Fruit fly (Drosophila melanogaster) ovary, adult (tissue): Measurements from ENCODE around the gene DCTN6-p27.
A peak's percentile ranks its signal among the peaks of the same experiment; 100 is the strongest.

Experiments used
- CG17801 ChIP-seq: fragments of 200-800 bp; optimal IDR thresholded peaks from 2 replicates; lab custom pipeline; 2019; ENCODE audit warnings: missing biosample characterization, mild to moderate bottlenecking, missing genetic modification characterization, moderate library complexity; ENCODE audit not compliant: partially characterized antibody

The DCTN6-p27 gene

DNA sequence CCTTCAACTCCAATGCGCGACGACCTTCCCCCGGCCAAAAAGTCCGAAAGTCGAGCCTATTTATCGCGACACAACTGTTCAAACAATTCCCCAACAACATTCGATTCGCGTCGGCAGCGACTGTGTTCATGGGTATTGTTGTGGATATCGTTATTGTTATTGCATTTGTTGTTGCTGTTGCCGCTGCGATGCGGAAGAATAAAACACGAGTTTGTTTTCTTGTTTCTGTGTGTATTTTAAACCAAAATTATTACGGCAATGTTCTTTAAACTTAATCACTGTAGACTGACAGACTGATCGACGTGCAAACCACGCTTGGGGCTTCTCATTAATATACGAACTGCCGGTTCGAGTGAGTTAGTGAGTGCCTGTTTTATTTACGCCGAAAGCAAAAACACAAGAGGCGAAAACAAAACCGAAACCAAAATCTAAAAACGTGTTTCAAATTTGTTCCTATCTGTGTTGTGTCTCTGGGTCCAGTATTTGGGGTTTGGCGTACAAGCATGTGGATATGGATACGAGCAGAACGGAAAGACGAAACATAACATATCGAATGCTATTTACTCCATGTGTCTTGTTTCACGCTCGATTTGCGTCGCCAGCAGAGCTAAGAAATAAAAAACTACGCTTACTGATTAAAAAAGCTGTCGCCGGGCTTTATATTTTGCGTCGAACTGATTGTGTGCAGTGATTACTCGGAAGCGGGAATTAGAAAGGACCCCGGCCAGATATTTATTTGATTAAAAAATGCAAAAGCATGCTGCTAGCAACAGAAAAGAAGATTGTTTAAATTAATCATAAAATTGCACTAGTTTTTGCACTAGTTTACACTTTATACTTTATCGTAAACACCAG is 27.7 kb downstream of the DCTN6-p27 start:
- no peak for TF ChIP-seq CG17801 (GFP tag; lab: Kevin White, UChicago)

- TF ChIP-seq CG17801 (GFP tag; lab: Kevin White, UChicago): no peak
Observed at dm6 chr2L:19161307-19161999, 29.3 kb downstream of the DCTN6-p27 start.

DNA sequence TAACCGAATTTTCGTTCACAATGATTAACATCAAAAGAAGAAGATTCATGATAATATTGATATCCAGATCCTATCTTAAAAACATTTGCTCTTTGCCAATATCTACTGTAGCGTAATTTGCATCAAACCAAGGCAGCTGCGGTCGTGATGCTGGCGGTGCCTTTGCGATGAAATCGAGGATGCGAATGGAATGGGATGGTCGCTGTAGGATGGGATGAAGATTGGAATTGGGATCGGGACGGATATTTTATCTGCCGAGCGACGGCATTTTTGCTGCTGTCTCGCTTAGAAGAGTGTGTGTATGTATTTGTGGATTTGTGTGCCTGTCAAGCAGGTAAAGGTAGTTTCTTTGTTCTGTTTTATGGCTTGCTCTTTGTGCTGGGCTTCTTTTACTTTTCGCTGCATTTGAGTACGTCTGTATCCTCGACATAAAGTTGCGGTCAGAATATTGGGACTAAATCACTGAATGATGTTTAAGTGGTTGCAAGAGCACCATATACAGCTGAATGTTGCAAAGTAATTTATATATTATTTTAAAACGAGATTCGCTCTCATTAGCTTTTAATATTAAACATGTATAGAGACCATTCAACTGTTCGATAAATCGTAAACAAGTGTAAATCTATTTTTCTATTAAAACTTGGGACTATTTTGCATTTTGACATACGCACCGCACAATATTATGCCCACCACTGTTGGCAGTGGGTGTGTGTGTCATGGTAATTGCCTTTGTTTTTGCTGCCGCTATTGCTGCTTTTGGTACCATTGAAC is 30.4 kb downstream of the DCTN6-p27 start:
- TF ChIP-seq CG17801 (GFP tag; lab: Kevin White, UChicago): no peak

- no peak for TF ChIP-seq CG17801 (GFP tag; lab: Kevin White, UChicago)
Observed at dm6 chr2L:19163143-19163974, 31.2 kb downstream of the DCTN6-p27 start.

dm6 chr2L:19163975-19164371 is 31.9 kb downstream of the DCTN6-p27 start:
- TF ChIP-seq CG17801 (GFP tag; lab: Kevin White, UChicago): no peak

DNA sequence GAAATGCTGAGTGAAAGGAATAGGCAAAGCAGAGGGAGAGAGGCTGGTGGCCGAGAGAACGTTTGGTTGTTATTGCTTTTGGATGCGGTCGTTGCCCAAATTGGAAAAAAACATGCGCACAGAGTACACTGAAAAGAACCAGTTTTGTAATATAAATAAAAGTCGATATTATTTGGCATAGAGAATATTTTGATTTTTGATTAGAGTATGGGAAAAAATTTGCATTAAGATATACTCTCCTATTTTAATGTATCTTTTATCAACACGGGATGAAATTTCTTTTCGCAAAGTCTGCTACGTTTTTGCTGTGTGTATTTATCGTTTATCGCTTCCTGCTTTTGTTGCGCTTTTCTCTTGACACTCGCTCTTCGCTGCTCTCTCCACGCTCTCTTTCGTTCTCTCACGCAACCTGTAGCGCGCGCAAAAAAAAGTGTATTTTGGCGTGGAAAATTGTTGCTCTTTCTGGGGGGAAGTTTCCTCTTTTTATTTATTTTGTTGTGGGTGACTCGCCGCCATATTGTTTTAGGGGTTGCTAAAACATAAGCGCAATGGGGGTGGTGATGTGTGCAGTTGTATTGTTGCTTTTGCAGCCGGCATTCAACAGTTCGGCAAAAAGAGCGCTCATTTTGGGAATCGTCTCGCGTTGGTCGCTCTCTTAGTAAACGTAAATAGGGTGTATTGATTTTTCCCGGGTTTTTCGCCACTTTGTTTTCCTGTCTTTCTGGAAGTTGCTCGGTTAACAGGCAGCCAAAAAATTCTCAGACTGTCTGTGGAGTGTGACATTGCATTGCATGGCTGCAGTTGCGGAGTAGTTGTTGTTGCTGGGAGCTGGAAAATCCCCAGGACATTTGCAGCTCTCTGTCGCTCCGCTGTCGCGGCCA is 33.0 kb downstream of the DCTN6-p27 start:
- TF ChIP-seq CG17801 (GFP tag; lab: Kevin White, UChicago): peak; percentile 84

DNA sequence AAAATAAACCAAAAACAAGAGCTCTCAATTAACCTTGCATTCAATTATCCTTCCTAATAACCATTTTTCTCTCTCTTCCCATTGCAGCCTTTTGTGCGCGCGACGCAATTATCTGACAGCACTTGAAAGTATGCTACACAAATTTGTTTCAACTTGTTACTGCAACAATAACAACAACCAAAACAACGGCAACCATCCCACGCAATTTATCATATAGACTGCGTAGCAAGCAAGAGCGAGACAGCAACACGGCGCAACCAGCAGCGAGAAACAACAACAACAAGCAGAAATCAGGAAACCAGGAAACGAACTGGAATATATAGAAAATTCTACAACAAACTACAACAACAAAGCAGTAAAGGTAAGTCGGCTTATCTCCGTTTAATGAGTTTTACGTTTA is 33.9 kb downstream of the DCTN6-p27 start:
- peak; percentile 39 for TF ChIP-seq CG17801 (GFP tag; lab: Kevin White, UChicago)

- no peak for TF ChIP-seq CG17801 (GFP tag; lab: Kevin White, UChicago)
Observed at dm6 chr2L:19167135-19167681, 35.1 kb downstream of the DCTN6-p27 start.

DNA sequence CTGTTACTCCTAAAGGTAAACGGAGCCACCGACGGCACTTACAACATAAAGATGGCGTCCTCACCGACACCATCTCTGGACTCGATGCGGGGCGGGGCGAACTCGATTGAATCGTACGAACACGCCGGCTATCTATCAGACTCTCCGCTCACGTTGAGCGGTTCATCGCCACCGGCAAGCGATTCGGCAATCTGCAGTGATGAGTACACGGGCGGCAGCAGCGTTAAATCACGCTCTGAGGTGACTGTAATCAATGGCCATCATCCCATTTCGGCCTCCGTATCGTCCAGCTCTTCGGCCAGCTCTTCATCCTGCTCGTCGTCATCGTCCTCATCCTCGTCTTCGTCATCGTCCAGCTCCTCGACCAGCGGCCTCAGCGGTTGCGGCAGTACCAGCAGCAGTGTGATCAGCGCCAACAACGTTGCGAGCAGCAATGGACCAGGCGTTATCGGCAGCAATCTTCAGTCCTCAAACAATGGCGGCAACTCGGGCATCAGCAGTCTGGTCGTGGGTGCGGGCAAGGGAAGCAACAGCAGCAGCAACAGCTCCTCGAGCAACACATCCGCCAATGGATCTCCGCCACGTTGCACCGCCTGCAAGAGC is 36.1 kb downstream of the DCTN6-p27 start:
- TF ChIP-seq CG17801 (GFP tag; lab: Kevin White, UChicago): no peak

- no peak for TF ChIP-seq CG17801 (GFP tag; lab: Kevin White, UChicago)
Observed at dm6 chr2L:19181153-19181892, 49.2 kb downstream of the DCTN6-p27 start, which contains the start of gene CG17568. CG17568 (minus strand) TSS chr2L:19181702.
